Worm (Caenorhabditis elegans): ENCODE data around the gene fbxa-106.

Gene fbxa-106

DNA sequence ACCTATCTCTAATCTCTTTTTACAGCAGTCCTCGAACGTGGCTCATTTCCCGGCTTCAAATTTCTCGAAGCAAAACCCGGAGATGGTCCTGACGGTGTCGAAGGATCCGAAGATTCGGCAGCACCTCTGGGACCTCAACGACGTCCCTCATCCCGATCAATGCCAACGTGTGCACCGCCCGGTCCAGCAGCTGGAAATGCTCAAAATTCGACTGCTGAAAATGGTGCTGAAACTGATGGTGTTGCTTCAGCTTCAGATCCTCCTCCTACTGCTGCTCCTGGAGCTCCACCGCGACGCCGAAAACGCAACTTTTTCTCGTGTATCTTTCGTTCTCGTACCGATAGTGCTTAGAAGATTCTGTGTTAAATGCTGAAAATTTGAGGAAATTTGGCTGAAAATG, 21.1 kb upstream of the fbxa-106 start:
- TF ChIP-seq pha-4 (tag; optimal IDR thresholded peaks at IDR 0.05) (no peak), drap-1 (GFP tag; optimal IDR thresholded peaks at IDR 0.05) (no peak), unc-62 (GFP tag; optimal IDR thresholded peaks at IDR 0.05) (no peak), nhr-76 (tag; optimal IDR thresholded peaks at IDR 0.05) (no peak), ztf-11 (tag; optimal IDR thresholded peaks at IDR 0.05) (no peak), blmp-1 (tag; optimal IDR thresholded peaks at IDR 0.05) (no peak), zip-8 (tag; optimal IDR thresholded peaks at IDR 0.05) (no peak), nhr-12 (tag; optimal IDR thresholded peaks at IDR 0.05) (no peak), bed-3 (GFP tag; optimal IDR thresholded peaks at IDR 0.05) (no peak), ces-1 (GFP tag; optimal IDR thresholded peaks at IDR 0.05) (no peak), unc-39 (tag; optimal IDR thresholded peaks at IDR 0.05) (no peak)

DNA sequence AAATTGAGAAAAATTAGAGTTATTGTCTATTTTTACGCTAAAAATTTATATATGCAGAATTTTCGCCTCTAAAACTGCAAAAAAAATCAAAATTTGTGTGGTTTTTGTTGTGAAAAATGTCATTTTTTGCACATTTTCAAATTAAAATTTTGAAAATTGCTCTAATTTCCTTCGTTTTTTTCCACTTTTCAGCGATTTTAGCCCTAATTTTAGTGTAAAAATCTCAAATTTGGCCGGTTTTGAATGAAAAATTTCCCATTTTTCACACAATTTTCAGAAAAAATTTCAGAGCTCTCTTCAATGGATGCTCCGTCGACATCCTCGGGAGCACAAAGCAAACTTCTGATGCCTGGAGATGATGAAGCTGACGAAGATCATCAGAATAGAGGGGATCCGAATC, 13.4 kb upstream of the fbxa-106 start, which contains the start of gene par-4:
Gene par-4, plus strand, starts transcription at position 301 of the 400 bp plus-strand sequence.
- TF ChIP-seq mep-1 (tag; optimal IDR thresholded peaks at IDR 0.05) (no peak), ham-2 (GFP tag; optimal IDR thresholded peaks at IDR 0.05) (no peak), tbx-8 (GFP tag; optimal IDR thresholded peaks at IDR 0.05) (no peak), elt-1 (tag; optimal IDR thresholded peaks at IDR 0.05; ENCODE audit: borderline replicate concordance, insufficient read depth) (no peak), mab-5 (tag; optimal IDR thresholded peaks at IDR 0.05) (no peak), snpc-4 (tag; optimal IDR thresholded peaks at IDR 0.05) (no peak), cnd-1 (tag; optimal IDR thresholded peaks at IDR 0.05) (no peak), elt-3 (tag; optimal IDR thresholded peaks at IDR 0.05) (no peak)

DNA sequence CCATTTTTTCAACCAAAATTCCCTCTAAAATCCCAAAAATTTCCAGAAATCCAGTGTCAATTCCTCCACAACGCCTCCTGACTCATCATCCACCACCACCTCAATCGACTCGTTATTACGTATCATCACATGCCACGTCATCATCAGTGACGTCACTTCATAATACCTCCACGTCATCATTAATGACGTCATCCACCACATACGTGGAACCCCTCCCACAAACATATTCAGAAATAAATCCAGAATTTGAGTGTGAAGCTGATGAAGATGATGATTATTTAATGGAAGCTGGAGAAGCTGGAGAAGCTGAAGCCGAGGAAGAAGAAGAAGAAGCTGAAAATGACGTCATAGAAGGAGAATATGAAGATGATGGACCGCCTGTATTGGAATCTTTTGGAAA, 8.9 kb upstream of the fbxa-106 start:
- TF ChIP-seq zip-8 (tag; optimal IDR thresholded peaks at IDR 0.05): peak; percentile 96
- TF ChIP-seq cnd-1 (tag; optimal IDR thresholded peaks at IDR 0.05): no peak

DNA sequence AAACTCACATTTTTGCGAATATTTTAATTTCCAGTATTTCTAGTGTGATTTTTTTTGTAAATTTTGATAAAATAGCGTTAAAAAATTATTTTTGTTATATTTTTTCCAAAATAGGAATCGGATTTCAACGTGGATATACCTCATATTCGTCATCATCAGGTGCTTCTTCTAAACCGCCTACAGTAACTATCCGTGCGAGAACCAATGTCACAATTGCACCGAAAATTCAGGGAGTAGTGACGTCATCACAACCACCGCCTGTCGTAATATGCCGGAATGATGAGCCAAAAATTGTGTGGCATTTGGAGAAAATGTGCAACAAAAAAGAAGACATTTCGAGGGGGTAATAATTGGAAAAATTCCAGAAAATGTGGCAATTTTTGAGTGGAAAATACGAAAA, 6.2 kb upstream of the fbxa-106 start:
- no peak for TF ChIP-seq sem-2 (GFP tag; optimal IDR thresholded peaks at IDR 0.05)
- TF ChIP-seq blmp-1 (tag; optimal IDR thresholded peaks at IDR 0.05): no peak
- TF ChIP-seq zip-8 (tag; optimal IDR thresholded peaks at IDR 0.05): peak; percentile 61

DNA sequence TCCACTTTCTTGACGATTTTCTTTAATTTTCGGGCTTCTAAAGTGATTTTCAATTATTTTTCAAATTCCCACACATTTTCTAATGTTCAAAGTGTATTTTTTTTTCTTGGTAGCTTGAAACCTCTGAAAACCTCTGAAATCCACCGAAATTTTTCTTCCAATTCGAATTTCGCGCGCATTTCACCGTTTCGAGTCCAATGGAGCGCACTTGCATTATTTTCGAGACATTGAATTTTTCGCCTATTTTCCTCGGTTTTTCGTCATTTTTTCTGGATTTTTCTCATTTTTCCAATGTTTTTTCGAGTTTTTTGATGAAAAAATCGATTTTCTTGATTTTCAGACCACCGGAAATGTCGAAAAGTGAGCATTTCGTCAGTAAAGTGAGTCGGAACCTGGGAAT, 1.8 kb upstream of the fbxa-106 start, which contains the start of gene slr-2:
Gene slr-2, plus strand, starts transcription at position 341 of the 400 bp plus-strand sequence.
- TF ChIP-seq bed-3 (GFP tag; optimal IDR thresholded peaks at IDR 0.05): no peak
- peak; percentile 23 for TF ChIP-seq lin-13 (tag; optimal IDR thresholded peaks at IDR 0.05)
- peak; percentile 5 for TF ChIP-seq hlh-1 (tag; optimal IDR thresholded peaks at IDR 0.05)
- peak; percentile 19 for TF ChIP-seq mep-1 (tag; optimal IDR thresholded peaks at IDR 0.05)
- TF ChIP-seq zip-8 (tag; optimal IDR thresholded peaks at IDR 0.05): no peak
- no peak for TF ChIP-seq snpc-4 (tag; optimal IDR thresholded peaks at IDR 0.05)
- peak; percentile 36 for TF ChIP-seq lsy-2 (tag; optimal IDR thresholded peaks at IDR 0.05)
- peak; percentile 25 for TF ChIP-seq nhr-237 (tag; optimal IDR thresholded peaks at IDR 0.05)
- peak; percentile 18 for TF ChIP-seq nhr-2 (tag; optimal IDR thresholded peaks at IDR 0.05)

DNA sequence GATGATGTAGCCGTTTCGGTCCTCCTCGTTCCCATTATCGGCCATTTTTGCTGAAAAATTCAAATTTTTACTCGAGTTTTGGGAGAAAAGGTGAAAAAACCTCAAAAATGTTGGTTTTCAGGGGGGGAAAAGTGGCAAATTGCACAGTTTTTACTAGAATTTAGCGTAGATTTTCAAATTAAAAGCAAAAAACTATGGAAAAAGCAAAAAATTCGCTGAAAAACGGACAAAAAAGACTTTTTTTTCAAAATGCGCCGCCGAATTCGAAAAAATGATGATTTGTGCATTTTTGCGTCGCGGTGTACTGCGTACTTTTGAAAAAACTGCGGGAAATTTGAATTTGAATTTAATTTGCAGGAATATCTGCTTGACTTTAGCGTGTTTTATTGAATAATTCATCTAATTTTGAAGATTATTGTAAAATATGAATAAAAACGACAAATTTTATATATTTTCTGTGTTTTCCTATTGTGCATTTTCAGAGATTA, 1.2 kb upstream of the fbxa-106 start, which contains the start of gene Y59A8B.12:
Gene Y59A8B.12, minus strand, starts transcription at position 51 of the 488 bp plus-strand sequence.
- TF ChIP-seq mab-5 (tag; optimal IDR thresholded peaks at IDR 0.05): no peak
- TF ChIP-seq lin-13 (tag; optimal IDR thresholded peaks at IDR 0.05): peak; percentile 16
- TF ChIP-seq blmp-1 (tag; optimal IDR thresholded peaks at IDR 0.05): no peak
- no peak for TF ChIP-seq sem-2 (GFP tag; optimal IDR thresholded peaks at IDR 0.05)

DNA sequence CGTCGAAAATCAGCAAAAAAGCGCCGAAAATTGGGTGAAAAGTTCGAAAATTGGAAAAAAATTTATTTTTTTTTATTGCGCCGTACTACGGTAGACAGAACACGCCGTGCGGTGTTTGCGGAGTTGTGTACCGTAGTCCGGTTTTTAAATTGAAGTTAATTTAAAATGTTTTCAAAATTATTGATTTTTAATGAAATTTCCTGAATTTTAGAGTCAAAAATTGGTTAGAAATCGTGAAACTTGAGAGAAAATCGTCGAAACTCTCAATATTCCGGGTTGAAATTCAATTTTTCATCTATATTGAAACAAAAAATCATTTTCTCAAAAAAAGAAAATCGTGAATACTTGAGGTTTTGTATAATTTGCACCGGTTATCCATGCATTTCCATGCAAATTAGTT, 3.1 kb downstream of the fbxa-106 start, which contains the start of gene nova-1:
Gene nova-1, minus strand, starts transcription at position 101 of the 400 bp plus-strand sequence.
- TF ChIP-seq ces-1 (GFP tag; optimal IDR thresholded peaks at IDR 0.05) (no peak), lsy-2 (tag; optimal IDR thresholded peaks at IDR 0.05) (no peak), lin-32 (GFP tag; optimal IDR thresholded peaks at IDR 0.05) (no peak), drap-1 (GFP tag; optimal IDR thresholded peaks at IDR 0.05) (no peak), flh-1 (GFP tag; optimal IDR thresholded peaks at IDR 0.05) (no peak), M03D4.4 (tag; optimal IDR thresholded peaks at IDR 0.05) (no peak), zip-8 (tag; optimal IDR thresholded peaks at IDR 0.05) (no peak), unc-120 (tag; optimal IDR thresholded peaks at IDR 0.05; ENCODE audit: poor library complexity, severe bottlenecking) (no peak), mls-2 (tag; optimal IDR thresholded peaks at IDR 0.05) (no peak), nhr-237 (tag; optimal IDR thresholded peaks at IDR 0.05) (no peak), cnd-1 (tag; optimal IDR thresholded peaks at IDR 0.05) (no peak), pha-4 (tag; optimal IDR thresholded peaks at IDR 0.05) (no peak), nhr-28 (tag; optimal IDR thresholded peaks at IDR 0.05) (no peak), ham-2 (GFP tag; optimal IDR thresholded peaks at IDR 0.05) (no peak), snpc-4 (tag; optimal IDR thresholded peaks at IDR 0.05) (no peak), unc-39 (tag; optimal IDR thresholded peaks at IDR 0.05) (no peak), nhr-2 (tag; optimal IDR thresholded peaks at IDR 0.05) (no peak), lin-13 (tag; optimal IDR thresholded peaks at IDR 0.05) (no peak)
